Fruit fly (Drosophila melanogaster) whole organism, embryonic: ENCODE data around the gene P5CDh1.

Experiments
- BEAF-32 ChIP-seq: fragments of 200-800 bp; sonication (Bioruptor generic); optimal IDR thresholded peaks from 3 replicates; lab custom pipeline; 2017; ENCODE audit warnings: missing biosample characterization, missing genetic modification characterization, mild to moderate bottlenecking, moderate library complexity, missing genetic modification reagents
- BtbVII ChIP-seq: fragments of 200-800 bp; sonication (Bioruptor generic); optimal IDR thresholded peaks from 3 replicates; lab custom pipeline; 2017; ENCODE audit warnings: missing biosample characterization, mild to moderate bottlenecking, missing genetic modification characterization
- CG10267 ChIP-seq: fragments of 200-800 bp; sonication (Bioruptor generic); optimal IDR thresholded peaks from 2 replicates; lab custom pipeline; 2018; ENCODE audit warnings: missing biosample characterization, mild to moderate bottlenecking, missing genetic modification characterization, moderate library complexity
- CG10959 ChIP-seq: fragments of 200-800 bp; sonication (Bioruptor generic); IDR thresholded peaks from 2 replicates; pipeline ENCODE4 v1.3.6; 2022; ENCODE audit warnings: missing biosample characterization, missing genetic modification characterization
- CG13287 ChIP-seq: fragments of 200-800 bp; sonication (Bioruptor generic); IDR thresholded peaks from 2 replicates; pipeline ENCODE4 v1.3.6; 2022; ENCODE audit warnings: missing biosample characterization, missing genetic modification characterization; ENCODE audit not compliant: partially characterized antibody
- CG14710 ChIP-seq: fragments of 200-800 bp; sonication (Bioruptor generic); optimal IDR thresholded peaks from 3 replicates; lab custom pipeline; 2019; ENCODE audit warnings: missing biosample characterization, mild to moderate bottlenecking, missing genetic modification characterization, moderate library complexity
- CG15696 ChIP-seq: fragments of 200-800 bp; sonication (Bioruptor generic); optimal IDR thresholded peaks from 2 replicates; lab custom pipeline; 2019; ENCODE audit warnings: missing biosample characterization, mild to moderate bottlenecking, missing genetic modification characterization, moderate library complexity
- CG17359 ChIP-seq: fragments of 200-800 bp; sonication (Bioruptor generic); optimal IDR thresholded peaks from 3 replicates; lab custom pipeline; 2018; ENCODE audit warnings: missing biosample characterization, mild to moderate bottlenecking, missing genetic modification characterization, moderate library complexity
- CG17829 ChIP-seq: fragments of 200-800 bp; optimal IDR thresholded peaks from 2 replicates; lab custom pipeline; 2019; ENCODE audit warnings: missing biosample characterization, mild to moderate bottlenecking, missing genetic modification characterization, moderate library complexity
- CG18764 ChIP-seq: fragments of 200-800 bp; sonication (Bioruptor generic); optimal IDR thresholded peaks from 3 replicates; lab custom pipeline; 2016; ENCODE audit warnings: missing biosample characterization, missing genetic modification characterization
- CG2116 ChIP-seq: fragments of 200-800 bp; sonication (Bioruptor generic); optimal IDR thresholded peaks from 3 replicates; lab custom pipeline; 2018; ENCODE audit warnings: missing biosample characterization, mild to moderate bottlenecking, missing genetic modification characterization
- CG8290 ChIP-seq, 3 experiments: fragments of 200-800 bp; sonication (Bioruptor generic); optimal IDR thresholded peaks; 2 replicates each; lab custom pipeline; 2016 to 2019; ENCODE audit warnings: missing biosample characterization in 3 of 3, missing genetic modification characterization in 3 of 3, mild to moderate bottlenecking in 2 of 3, moderate library complexity in 1 of 3
- CG9932 ChIP-seq: fragments of 200-800 bp; sonication (Bioruptor generic); IDR thresholded peaks from 2 replicates; pipeline ENCODE4 v1.3.6; 2022; ENCODE audit warnings: missing biosample characterization, missing genetic modification characterization
- D ChIP-seq, 2 experiments: fragments of 200-800 bp in 1 of 2; fragments of >200 bp in 1 of 2; sonication (Bioruptor generic) in 1 of 2; optimal IDR thresholded peaks; 2 replicates in 1 of 2; 3 replicates in 1 of 2; lab custom pipeline; 2017; ENCODE audit warnings: mild to moderate bottlenecking in 1 of 2, missing biosample characterization in 1 of 2, missing genetic modification characterization in 1 of 2, missing genetic modification reagents in 1 of 2
- Dbx ChIP-seq: fragments of 200-800 bp; sonication (Bioruptor generic); IDR thresholded peaks from 3 replicates; pipeline ENCODE4 v1.3.6; 2022; ENCODE audit warnings: missing biosample characterization, missing genetic modification characterization
- Dp ChIP-seq: fragments of 200-800 bp; sonication (Bioruptor generic); optimal IDR thresholded peaks from 2 replicates; lab custom pipeline; 2018; ENCODE audit warnings: missing biosample characterization, mild to moderate bottlenecking, missing genetic modification characterization, moderate library complexity
- Fer3 ChIP-seq: fragments of 200-800 bp; sonication (Bioruptor generic); optimal IDR thresholded peaks from 2 replicates; lab custom pipeline; 2018; ENCODE audit warnings: missing biosample characterization, mild to moderate bottlenecking, missing genetic modification characterization, moderate library complexity
- HHEX ChIP-seq: fragments of 200-800 bp; sonication (Bioruptor generic); optimal IDR thresholded peaks from 3 replicates; lab custom pipeline; 2017; ENCODE audit warnings: missing biosample characterization, mild to moderate bottlenecking, missing genetic modification characterization, missing genetic modification reagents
- HLHmδ ChIP-seq: fragments of 200-800 bp; sonication (Bioruptor generic); optimal IDR thresholded peaks from 2 replicates; lab custom pipeline; 2018; ENCODE audit warnings: missing biosample characterization, mild to moderate bottlenecking, missing genetic modification characterization, moderate library complexity
- MBD-R2 ChIP-seq: fragments of 200-800 bp; sonication (Bioruptor generic); IDR thresholded peaks from 2 replicates; pipeline ENCODE4 v1.3.6; 2022; ENCODE audit warnings: missing biosample characterization, missing genetic modification characterization
- MESR4 ChIP-seq: fragments of 200-800 bp; sonication (Bioruptor generic); optimal IDR thresholded peaks from 2 replicates; lab custom pipeline; 2018; ENCODE audit warnings: missing biosample characterization, mild to moderate bottlenecking, missing genetic modification characterization, moderate library complexity
- Med ChIP-seq: fragments of 200-800 bp; sonication (Bioruptor generic); peaks from one replicate; lab custom pipeline; 2016; ENCODE audit warnings: missing biosample characterization, missing genetic modification characterization, mild to moderate bottlenecking, inconsistent platforms, moderate library complexity
- Mrtf ChIP-seq: fragments of 200-800 bp; sonication (Bioruptor generic); IDR thresholded peaks from 3 replicates; pipeline ENCODE4 v1.3.6; 2022; ENCODE audit warnings: missing biosample characterization, missing genetic modification characterization
- Neu2 ChIP-seq: fragments of 200-800 bp; sonication (Bioruptor generic); optimal IDR thresholded peaks from 3 replicates; lab custom pipeline; 2016; ENCODE audit warnings: missing biosample characterization, missing genetic modification characterization, borderline replicate concordance
- TFAM ChIP-seq: fragments of 200-800 bp; sonication (Bioruptor generic); optimal IDR thresholded peaks from 2 replicates; lab custom pipeline; 2017; ENCODE audit warnings: missing biosample characterization, missing genetic modification characterization, inconsistent platforms
- YL-1 ChIP-seq: fragments of 200-800 bp; sonication (Bioruptor generic); optimal IDR thresholded peaks from 3 replicates; lab custom pipeline; 2017; ENCODE audit warnings: missing biosample characterization, mild to moderate bottlenecking, missing genetic modification characterization
- bowl ChIP-seq: fragments of 200-800 bp; sonication (Bioruptor generic); IDR thresholded peaks from 2 replicates; pipeline ENCODE4 v1.3.6; 2022; ENCODE audit warnings: missing biosample characterization, missing genetic modification characterization
- bsh ChIP-seq, 2 experiments: fragments of 200-800 bp; sonication (Bioruptor generic); optimal IDR thresholded peaks; 2 replicates each; lab custom pipeline; 2017 to 2018; ENCODE audit warnings: mild to moderate bottlenecking in 2 of 2, missing biosample characterization in 2 of 2, missing genetic modification characterization in 2 of 2, moderate library complexity in 1 of 2
- crc ChIP-seq: fragments of 200-800 bp; sonication (Bioruptor generic); optimal IDR thresholded peaks from 2 replicates; lab custom pipeline; 2016; ENCODE audit warnings: missing biosample characterization, missing genetic modification characterization
- crol ChIP-seq: fragments of 200-800 bp; sonication (Bioruptor generic); IDR thresholded peaks from 2 replicates; pipeline ENCODE4 v1.3.6; 2022; ENCODE audit warnings: missing biosample characterization, missing genetic modification characterization
- ftz-f1 ChIP-seq: fragments of 200-800 bp; sonication (Bioruptor generic); optimal IDR thresholded peaks from 2 replicates; lab custom pipeline; 2016; ENCODE audit warnings: missing biosample characterization, missing genetic modification characterization
- gfzf ChIP-seq: fragments of 200-800 bp; sonication (Bioruptor generic); optimal IDR thresholded peaks from 2 replicates; lab custom pipeline; 2016; ENCODE audit warnings: missing biosample characterization, mild to moderate bottlenecking, missing genetic modification characterization, moderate library complexity
- h ChIP-seq: fragments of >200 bp; optimal IDR thresholded peaks from 2 replicates; lab custom pipeline; 2017
- kni ChIP-seq: fragments of 200-800 bp; sonication (Bioruptor generic); optimal IDR thresholded peaks from 3 replicates; lab custom pipeline; 2017; ENCODE audit warnings: mild to moderate bottlenecking, missing biosample characterization, missing genetic modification reagents, missing genetic modification characterization
- lbe ChIP-seq: fragments of 200-800 bp; sonication (Bioruptor generic); optimal IDR thresholded peaks from 2 replicates; lab custom pipeline; 2016; ENCODE audit warnings: missing biosample characterization, mild to moderate bottlenecking, missing genetic modification characterization
- pan ChIP-seq, 4 experiments: fragments of >200 bp in 3 of 4; fragments of 200-800 bp in 1 of 4; sonication (Bioruptor generic) in 1 of 4; optimal IDR thresholded peaks in 3 of 4; IDR thresholded peaks in 1 of 4; 2 replicates each; pipeline versions ENCODE4 v1.3.6 to Lab custom; 2017 to 2022; ENCODE audit warnings: missing biosample characterization in 2 of 4, missing genetic modification characterization in 2 of 4, mixed read lengths in 1 of 4
- row ChIP-seq: fragments of 200-800 bp; sonication (Bioruptor generic); IDR thresholded peaks from 3 replicates; pipeline ENCODE4 v1.3.6; 2022; ENCODE audit warnings: missing biosample characterization, missing genetic modification characterization
- run ChIP-seq: fragments of 200-800 bp; sonication (Bioruptor generic); optimal IDR thresholded peaks from 3 replicates; lab custom pipeline; 2018; ENCODE audit warnings: missing biosample characterization, mild to moderate bottlenecking, missing genetic modification characterization
- sens ChIP-seq: fragments of 200-800 bp; sonication (Bioruptor generic); peaks from one replicate; lab custom pipeline; 2016; ENCODE audit warnings: missing biosample characterization, missing genetic modification characterization
- sim ChIP-seq: fragments of 200-800 bp; sonication (Bioruptor generic); IDR thresholded peaks from 2 replicates; pipeline ENCODE4 v1.3.6; 2022; ENCODE audit warnings: missing biosample characterization, missing genetic modification characterization
- stwl ChIP-seq: fragments of 200-800 bp; sonication (Bioruptor generic); optimal IDR thresholded peaks from 3 replicates; lab custom pipeline; 2018; ENCODE audit warnings: missing biosample characterization, mild to moderate bottlenecking, missing genetic modification characterization, moderate library complexity
- vvl ChIP-seq: fragments of 200-800 bp; sonication (Bioruptor generic); IDR thresholded peaks from 2 replicates; pipeline ENCODE4 v1.3.6; 2022; ENCODE audit warnings: missing biosample characterization, missing genetic modification characterization
- wek ChIP-seq: fragments of 200-800 bp; sonication (Bioruptor generic); optimal IDR thresholded peaks from 3 replicates; lab custom pipeline; 2018; ENCODE audit warnings: missing biosample characterization, mild to moderate bottlenecking, missing genetic modification characterization, moderate library complexity
- zen ChIP-seq: fragments of 200-800 bp; sonication (Bioruptor generic); optimal IDR thresholded peaks from 3 replicates; lab custom pipeline; 2018; ENCODE audit warnings: missing biosample characterization, mild to moderate bottlenecking, missing genetic modification characterization, moderate library complexity

P5CDh1 gene

DNA sequence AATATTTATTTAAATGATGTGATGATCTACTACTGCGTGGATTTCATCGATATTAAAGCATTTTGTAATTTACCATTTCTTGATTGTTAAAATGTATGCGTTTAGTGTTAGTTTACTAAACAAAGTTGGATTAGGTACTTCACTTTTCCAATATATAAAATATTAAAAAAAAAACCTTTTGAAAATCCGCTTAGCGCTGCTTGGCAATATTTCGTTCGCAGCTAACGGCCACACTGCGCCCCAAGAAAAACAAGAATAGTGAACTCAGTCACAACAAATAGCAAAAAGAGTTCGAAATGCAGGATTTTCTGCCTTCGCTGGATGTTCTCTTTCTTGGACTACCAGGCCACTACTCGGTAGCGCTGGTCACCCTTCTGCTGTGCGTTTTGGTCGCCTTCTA is 17.9 kb downstream of the P5CDh1 start, which contains the start of gene CG7407 (continued):
- TF ChIP-seq CG17359 (tag; lab: Kevin White, UChicago) (no peak), Mrtf (no peak), bsh (GFP tag; optimal IDR thresholded peaks at IDR 0.05; lab: Kevin White, UChicago) (peak in 1 of 2 experiments; percentile 23), TFAM (GFP tag; lab: Kevin White, UChicago) (no peak), YL-1 (GFP tag; lab: Kevin White, UChicago) (peak; percentile 42), sens (GFP tag; lab: Kevin White, UChicago) (peak; percentile 61), HHEX (GFP tag; lab: Kevin White, UChicago) (no peak), MESR4 (GFP tag; lab: Kevin White, UChicago) (peak; percentile 69), CG17829 (no peak), stwl (tag; lab: Kevin White, UChicago) (peak; percentile 52), lbe (GFP tag; lab: Kevin White, UChicago) (peak; percentile 19), crc (no peak), kni (GFP tag; lab: Kevin White, UChicago) (no peak), sim (GFP tag; lab: Robert Waterston, UW) (no peak), pan (optimal IDR thresholded peaks at IDR 0.05; lab: Kevin White, UChicago) (no peak), pan (GFP tag; optimal IDR thresholded peaks at IDR 0.05 in 1 of 2, IDR thresholded peaks at IDR 0.05 in 1 of 2) (no peak), Dbx (GFP tag; lab: Robert Waterston, UW) (no peak), vvl (GFP tag; lab: Robert Waterston, UW) (no peak), BtbVII (GFP tag; lab: Kevin White, UChicago) (no peak), CG10959 (GFP tag; lab: Robert Waterston, UW) (no peak), zen (tag; lab: Kevin White, UChicago) (no peak), CG15696 (tag; lab: Kevin White, UChicago) (no peak), bowl (GFP tag; lab: Robert Waterston, UW) (no peak), BEAF-32 (GFP tag; lab: Kevin White, UChicago) (peak; percentile 19), CG9932 (GFP tag; lab: Robert Waterston, UW) (no peak), CG10267 (tag; lab: Kevin White, UChicago) (peak; percentile 50), CG8290 (GFP tag; optimal IDR thresholded peaks at IDR 0.05; lab: Kevin White, UChicago) (no peak), CG8290 (tag; optimal IDR thresholded peaks at IDR 0.05; lab: Kevin White, UChicago) (no peak), D (optimal IDR thresholded peaks at IDR 0.05; lab: Kevin White, UChicago) (no peak), D (GFP tag; optimal IDR thresholded peaks at IDR 0.05; lab: Kevin White, UChicago) (no peak), run (tag; lab: Kevin White, UChicago) (no peak), h (lab: Kevin White, UChicago) (no peak), crol (GFP tag; lab: Robert Waterston, UW) (no peak), CG2116 (GFP tag; lab: Kevin White, UChicago) (peak; percentile 46), row (peak; percentile 48; the same call in 1 of the 3 replicates), MBD-R2 (peak; percentile 59), Fer3 (tag; lab: Kevin White, UChicago) (no peak), CG14710 (tag; lab: Kevin White, UChicago) (peak; percentile 19), Dp (GFP tag; lab: Kevin White, UChicago) (peak; percentile 57), Med (GFP tag; lab: Kevin White, UChicago) (peak; percentile 34), gfzf (GFP tag; lab: Kevin White, UChicago) (peak; percentile 73), CG18764 (GFP tag; lab: Kevin White, UChicago) (no peak), ftz-f1 (peak; percentile 44), CG13287 (GFP tag; lab: Robert Waterston, UW) (peak; percentile 31; the same call in 1 of the 2 replicates), wek (GFP tag; lab: Kevin White, UChicago) (peak; percentile 6), Neu2 (no peak), HLHmδ (GFP tag; lab: Kevin White, UChicago) (no peak)
- TF ChIP-seq, all 482 proteins: peak for 26
